Worm (Caenorhabditis elegans): ENCODE results near the gene mesp-1.

- TF ChIP-seq flt-1 (GFP tag; IDR thresholded peaks at IDR 0.05) (no peak), tab-1 (GFP tag; IDR thresholded peaks at IDR 0.05) (no peak), klf-2 (GFP tag; conservative IDR thresholded peaks at IDR 0.05) (no peak), cog-1 (tag; optimal IDR thresholded peaks at IDR 0.05) (no peak), T22C8.4 (GFP tag; IDR thresholded peaks at IDR 0.05) (no peak), med-1 (GFP tag; optimal IDR thresholded peaks at IDR 0.05; ENCODE audit: insufficient read depth) (no peak), ref-1 (GFP tag; conservative IDR thresholded peaks at IDR 0.05) (no peak), ztf-29 (GFP tag; IDR thresholded peaks at IDR 0.05) (no peak)
Observed at ce11 chrIV:8511056-8511455, 11.9 kb downstream of the mesp-1 start, which contains the start of gene mes-6.
